Fruit fly (Drosophila melanogaster) whole organism, embryonic: ENCODE results near the gene Dnaaf4.
A peak's percentile ranks its signal among the peaks of the same experiment; 100 is the strongest.

ENCODE experiments used
- CG10274 ChIP-seq: fragments of 200-800 bp; sonication (Bioruptor generic); optimal IDR thresholded peaks from 3 replicates; lab custom pipeline; 2017; ENCODE audit warnings: missing biosample characterization, mild to moderate bottlenecking, missing genetic modification characterization
- CG10462 ChIP-seq: fragments of 200-800 bp; sonication (Bioruptor generic); optimal IDR thresholded peaks from 2 replicates; lab custom pipeline; 2016; ENCODE audit warnings: missing biosample characterization, missing genetic modification characterization
- CG10543 ChIP-seq: fragments of 200-800 bp; sonication (Bioruptor generic); optimal IDR thresholded peaks from 3 replicates; lab custom pipeline; 2017; ENCODE audit warnings: missing biosample characterization, mild to moderate bottlenecking, missing genetic modification characterization, moderate library complexity
- CG11456 ChIP-seq: fragments of 200-800 bp; sonication (Bioruptor generic); IDR thresholded peaks from 3 replicates; pipeline ENCODE4 v1.3.6; 2022; ENCODE audit warnings: missing biosample characterization, missing genetic modification characterization
- CG13424 ChIP-seq: fragments of 200-800 bp; sonication (Bioruptor generic); optimal IDR thresholded peaks from 2 replicates; lab custom pipeline; 2019; ENCODE audit warnings: missing biosample characterization, mild to moderate bottlenecking, missing genetic modification characterization, moderate library complexity
- CG14441 ChIP-seq: fragments of 200-800 bp; sonication (Bioruptor generic); IDR thresholded peaks from 2 replicates; pipeline ENCODE4 v1.3.6; 2022; ENCODE audit warnings: missing biosample characterization, missing genetic modification characterization
- CG15696 ChIP-seq: fragments of 200-800 bp; sonication (Bioruptor generic); optimal IDR thresholded peaks from 2 replicates; lab custom pipeline; 2019; ENCODE audit warnings: missing biosample characterization, mild to moderate bottlenecking, missing genetic modification characterization, moderate library complexity
- CG17802 ChIP-seq: fragments of 200-800 bp; sonication (Bioruptor generic); optimal IDR thresholded peaks from 2 replicates; lab custom pipeline; 2018; ENCODE audit warnings: missing biosample characterization, mild to moderate bottlenecking, missing genetic modification characterization, moderate library complexity
- CG18764 ChIP-seq: fragments of 200-800 bp; sonication (Bioruptor generic); optimal IDR thresholded peaks from 3 replicates; lab custom pipeline; 2016; ENCODE audit warnings: missing biosample characterization, missing genetic modification characterization
- CG2202 ChIP-seq: fragments of 200-800 bp; sonication (Bioruptor generic); optimal IDR thresholded peaks from 2 replicates; lab custom pipeline; 2018; ENCODE audit warnings: missing biosample characterization, mild to moderate bottlenecking, missing genetic modification characterization
- CG32532 ChIP-seq: fragments of 200-800 bp; sonication (Bioruptor generic); IDR thresholded peaks from 2 replicates; pipeline ENCODE4 v1.3.6; 2022; ENCODE audit warnings: missing biosample characterization, missing genetic modification characterization
- CG6254 ChIP-seq: fragments of 200-800 bp; sonication (Bioruptor generic); optimal IDR thresholded peaks from 3 replicates; lab custom pipeline; 2017; ENCODE audit warnings: mild to moderate bottlenecking, missing biosample characterization, missing genetic modification reagents, missing genetic modification characterization
- CG7556 ChIP-seq: fragments of 200-800 bp; sonication (Bioruptor generic); optimal IDR thresholded peaks from 2 replicates; lab custom pipeline; 2017; ENCODE audit warnings: missing biosample characterization, mild to moderate bottlenecking, missing genetic modification characterization
- CG8388 ChIP-seq: fragments of 200-800 bp; sonication (Bioruptor generic); optimal IDR thresholded peaks from 2 replicates; lab custom pipeline; 2019; ENCODE audit warnings: missing biosample characterization, mild to moderate bottlenecking, missing genetic modification characterization, moderate library complexity
- CG8765 ChIP-seq: fragments of 200-800 bp; sonication (Bioruptor generic); IDR thresholded peaks from 2 replicates; pipeline ENCODE4 v1.3.6; 2022; ENCODE audit warnings: missing biosample characterization, missing genetic modification characterization
- CG9437 ChIP-seq: fragments of 200-800 bp; sonication (Bioruptor generic); optimal IDR thresholded peaks from 2 replicates; lab custom pipeline; 2018; ENCODE audit warnings: missing biosample characterization, mild to moderate bottlenecking, missing genetic modification characterization
- CG9817 ChIP-seq: fragments of 200-800 bp; sonication (Bioruptor generic); optimal IDR thresholded peaks from 2 replicates; lab custom pipeline; 2018; ENCODE audit warnings: missing biosample characterization, mild to moderate bottlenecking, missing genetic modification characterization, moderate library complexity
- CG9932 ChIP-seq: fragments of 200-800 bp; sonication (Bioruptor generic); IDR thresholded peaks from 2 replicates; pipeline ENCODE4 v1.3.6; 2022; ENCODE audit warnings: missing biosample characterization, missing genetic modification characterization
- CkIIα-i1 ChIP-seq: fragments of 200-800 bp; sonication (Bioruptor generic); IDR thresholded peaks from 2 replicates; pipeline ENCODE4 v1.3.6; 2022; ENCODE audit warnings: missing biosample characterization, missing genetic modification characterization
- D19B ChIP-seq: fragments of 200-800 bp; sonication (Bioruptor generic); optimal IDR thresholded peaks from 2 replicates; lab custom pipeline; 2017; ENCODE audit warnings: missing biosample characterization, mild to moderate bottlenecking, missing genetic modification characterization
- Deaf1 ChIP-seq: fragments of 200-800 bp; optimal IDR thresholded peaks from 3 replicates; lab custom pipeline; 2019; ENCODE audit warnings: missing biosample characterization, mild to moderate bottlenecking, missing genetic modification characterization, moderate library complexity
- Ets65A ChIP-seq: fragments of 200-800 bp; sonication (Bioruptor generic); peaks from one replicate; lab custom pipeline; 2016; ENCODE audit warnings: missing biosample characterization, missing genetic modification characterization
- Fer1 ChIP-seq: fragments of 200-800 bp; sonication (Bioruptor generic); optimal IDR thresholded peaks from 2 replicates; lab custom pipeline; 2017; ENCODE audit warnings: missing biosample characterization, mild to moderate bottlenecking, missing genetic modification characterization
- Gug ChIP-seq: fragments of 200-800 bp; sonication (Bioruptor generic); IDR thresholded peaks from 4 replicates; pipeline ENCODE4 v1.3.6; 2022; ENCODE audit warnings: missing biosample characterization, missing genetic modification characterization
- Hr51 ChIP-seq, 2 experiments: fragments of 200-800 bp; sonication (Bioruptor generic); optimal IDR thresholded peaks; 2 replicates in 1 of 2; 3 replicates in 1 of 2; lab custom pipeline; 2016 to 2018; ENCODE audit warnings: missing biosample characterization in 2 of 2, missing genetic modification characterization in 2 of 2, mild to moderate bottlenecking in 1 of 2, moderate library complexity in 1 of 2
- Ptx1 ChIP-seq: fragments of 200-800 bp; sonication (Bioruptor generic); IDR thresholded peaks from 2 replicates; pipeline ENCODE4 v1.3.6; 2022; ENCODE audit warnings: missing biosample characterization, missing genetic modification characterization
- Sin3A ChIP-seq: fragments of >200 bp; optimal IDR thresholded peaks from 2 replicates; lab custom pipeline; 2018
- Sox102F ChIP-seq: fragments of 200-800 bp; sonication (Bioruptor generic); optimal IDR thresholded peaks from 2 replicates; lab custom pipeline; 2018; ENCODE audit warnings: missing biosample characterization, mild to moderate bottlenecking, missing genetic modification characterization, moderate library complexity
- Stat92E ChIP-seq, 3 experiments: fragments of >200 bp in 2 of 3; fragments of 200-800 bp in 1 of 3; sonication (Bioruptor generic) in 1 of 3; optimal IDR thresholded peaks; 2 replicates each; lab custom pipeline; 2017 to 2019; ENCODE audit warnings: missing biosample characterization in 3 of 3, missing genetic modification characterization in 3 of 3, mild to moderate bottlenecking in 1 of 3, moderate library complexity in 1 of 3
- Tbp ChIP-seq: fragments of >200 bp; optimal IDR thresholded peaks from 2 replicates; lab custom pipeline; 2018; ENCODE audit warnings: missing biosample characterization, missing genetic modification characterization
- al ChIP-seq: fragments of 200-800 bp; sonication (Bioruptor generic); IDR thresholded peaks from 2 replicates; pipeline ENCODE4 v1.3.6; 2022; ENCODE audit warnings: missing biosample characterization, missing genetic modification characterization
- bcd ChIP-seq: fragments of 200-800 bp; sonication (Bioruptor generic); optimal IDR thresholded peaks from 2 replicates; lab custom pipeline; 2017; ENCODE audit warnings: missing biosample characterization, mild to moderate bottlenecking, missing genetic modification characterization
- cas ChIP-seq: fragments of 200-800 bp; sonication (Bioruptor generic); IDR thresholded peaks from 2 replicates; pipeline ENCODE4 v1.3.6; 2022; ENCODE audit warnings: missing biosample characterization, missing genetic modification characterization
- caup ChIP-seq: fragments of 200-800 bp; sonication (Bioruptor generic); optimal IDR thresholded peaks from 3 replicates; lab custom pipeline; 2017; ENCODE audit warnings: missing biosample characterization, mild to moderate bottlenecking, missing genetic modification characterization, moderate library complexity; ENCODE audit not compliant: severe bottlenecking
- danr ChIP-seq: fragments of 200-800 bp; sonication (Bioruptor generic); IDR thresholded peaks from 2 replicates; pipeline ENCODE4 v1.3.6; 2022; ENCODE audit warnings: missing biosample characterization, missing genetic modification characterization
- dmrt99B ChIP-seq: fragments of 200-800 bp; sonication (Bioruptor generic); optimal IDR thresholded peaks from 2 replicates; lab custom pipeline; 2018; ENCODE audit warnings: missing biosample characterization, mild to moderate bottlenecking, missing genetic modification characterization, moderate library complexity
- dysf ChIP-seq: fragments of 200-800 bp; sonication (Bioruptor generic); IDR thresholded peaks from 3 replicates; pipeline ENCODE4 v1.3.6; 2022; ENCODE audit warnings: missing biosample characterization, missing genetic modification characterization
- gem ChIP-seq: fragments of 200-800 bp; sonication (Bioruptor generic); optimal IDR thresholded peaks from 2 replicates; lab custom pipeline; 2019; ENCODE audit warnings: missing biosample characterization, mild to moderate bottlenecking, missing genetic modification characterization, moderate library complexity
- grau ChIP-seq: fragments of 200-800 bp; optimal IDR thresholded peaks from 3 replicates; lab custom pipeline; 2019; ENCODE audit warnings: missing biosample characterization, mild to moderate bottlenecking, missing genetic modification characterization, moderate library complexity
- gsb ChIP-seq: fragments of 200-800 bp; sonication (Bioruptor generic); IDR thresholded peaks from 2 replicates; pipeline ENCODE4 v1.3.6; 2022; ENCODE audit warnings: missing biosample characterization, missing genetic modification characterization
- prd ChIP-seq, 3 experiments: fragments of >200 bp in 2 of 3; fragments of 200-800 bp in 1 of 3; sonication (Bioruptor generic) in 1 of 3; optimal IDR thresholded peaks in 2 of 3; IDR thresholded peaks in 1 of 3; 2 replicates in 2 of 3; 3 replicates in 1 of 3; pipeline versions ENCODE4 v1.3.6 to Lab custom; 2017 to 2022; ENCODE audit warnings: missing biosample characterization in 1 of 3, missing genetic modification characterization in 1 of 3
- pros ChIP-seq: fragments of 200-800 bp; sonication (Bioruptor generic); optimal IDR thresholded peaks from 3 replicates; lab custom pipeline; 2019; ENCODE audit warnings: missing biosample characterization, mild to moderate bottlenecking, missing genetic modification characterization, moderate library complexity
- pum ChIP-seq: fragments of 200-800 bp; sonication (Bioruptor generic); optimal IDR thresholded peaks from 2 replicates; lab custom pipeline; 2016; ENCODE audit warnings: missing biosample characterization, missing genetic modification characterization
- row ChIP-seq: fragments of 200-800 bp; sonication (Bioruptor generic); IDR thresholded peaks from 3 replicates; pipeline ENCODE4 v1.3.6; 2022; ENCODE audit warnings: missing biosample characterization, missing genetic modification characterization
- sens ChIP-seq: fragments of 200-800 bp; sonication (Bioruptor generic); peaks from one replicate; lab custom pipeline; 2016; ENCODE audit warnings: missing biosample characterization, missing genetic modification characterization
- shn ChIP-seq: fragments of 200-800 bp; sonication (Bioruptor generic); optimal IDR thresholded peaks from 3 replicates; lab custom pipeline; 2016; ENCODE audit warnings: missing biosample characterization, missing genetic modification characterization
- slbo ChIP-seq: fragments of 200-800 bp; sonication (Bioruptor generic); IDR thresholded peaks from 2 replicates; pipeline ENCODE4 v1.3.6; 2022; ENCODE audit warnings: missing biosample characterization, missing genetic modification characterization
- tgo ChIP-seq: fragments of 200-800 bp; sonication (Bioruptor generic); IDR thresholded peaks from 3 replicates; pipeline ENCODE4 v1.3.6; 2022; ENCODE audit warnings: missing biosample characterization, missing genetic modification characterization
- tup ChIP-seq: fragments of 200-800 bp; sonication (Bioruptor generic); optimal IDR thresholded peaks from 2 replicates; lab custom pipeline; 2016; ENCODE audit warnings: missing biosample characterization, mild to moderate bottlenecking, missing genetic modification characterization, moderate library complexity

The Dnaaf4 gene

dm6 chr2L:11170549-11170948 lies 49.0 kb upstream of the Dnaaf4 start (continued):
- no peak for TF ChIP-seq CG6254 (GFP tag; lab: Kevin White, UChicago)
- TF ChIP-seq CkIIα-i1 = no peak
- TF ChIP-seq CG18764 (GFP tag; lab: Kevin White, UChicago) = no peak
- no peak for TF ChIP-seq danr (GFP tag; lab: Robert Waterston, UW)
- no peak for TF ChIP-seq Sin3A
- no peak for TF ChIP-seq CG8765 (GFP tag; lab: Robert Waterston, UW)
- TF ChIP-seq cas = 0 out of 2 replicates have a peak, but pooled peaks have one; percentile 16
- TF ChIP-seq CG10462 = no peak
- no peak for TF ChIP-seq caup (GFP tag; lab: Kevin White, UChicago)
- no peak for TF ChIP-seq CG15696 (tag; lab: Kevin White, UChicago)
- TF ChIP-seq, all 482 proteins: peak for 6

- peak; percentile 58 for TF ChIP-seq row (GFP tag; lab: Robert Waterston, UW)
- TF ChIP-seq dmrt99B = peak; percentile 31
- TF ChIP-seq gem (tag; lab: Kevin White, UChicago) = peak; percentile 27
- TF ChIP-seq prd (optimal IDR thresholded peaks at IDR 0.05; lab: Kevin White, UChicago) = no peak
- TF ChIP-seq prd (GFP tag; IDR thresholded peaks at IDR 0.05; lab: Robert Waterston, UW) = peak; percentile 47; the same call in 2 of the 3 replicates
- no peak for TF ChIP-seq Tbp
- TF ChIP-seq CG11456 (GFP tag; lab: Robert Waterston, UW) = peak; percentile 30; the same call in 1 of the 3 replicates
- peak; percentile 35; the same call in 1 of the 4 replicates for TF ChIP-seq Gug (GFP tag; lab: Robert Waterston, UW)
- TF ChIP-seq pum (GFP tag; lab: Kevin White, UChicago) = no peak
- TF ChIP-seq CG14441 (GFP tag; lab: Robert Waterston, UW) = peak; percentile 48; the same call in 1 of the 2 replicates
- peak; percentile 6 for TF ChIP-seq bcd (GFP tag; lab: Kevin White, UChicago)
- peak; percentile 57 for TF ChIP-seq CG9932 (GFP tag; lab: Robert Waterston, UW)
- peak; percentile 27; the same call in 1 of the 2 replicates for TF ChIP-seq gsb (GFP tag; lab: Robert Waterston, UW)
- TF ChIP-seq tup = no peak
- no peak for TF ChIP-seq pros
- TF ChIP-seq CG9437 (GFP tag; lab: Kevin White, UChicago) = no peak
- TF ChIP-seq dysf (GFP tag; lab: Robert Waterston, UW) = peak; percentile 64; the same call in 1 of the 3 replicates
- TF ChIP-seq CG10274 (GFP tag; lab: Kevin White, UChicago) = no peak
- TF ChIP-seq CG2202 (tag; lab: Kevin White, UChicago) = no peak
- peak; percentile 38; the same call in 1 of the 2 replicates for TF ChIP-seq slbo (GFP tag; lab: Robert Waterston, UW)
- peak; percentile 0 for TF ChIP-seq CG10543 (GFP tag; lab: Kevin White, UChicago)
- TF ChIP-seq CG32532 (GFP tag; lab: Robert Waterston, UW) = peak; percentile 41; the same call in 1 of the 2 replicates
- peak; percentile 14 for TF ChIP-seq CG9817 (tag; lab: Kevin White, UChicago)
- TF ChIP-seq Fer1 = no peak
- no peak for TF ChIP-seq shn (GFP tag; lab: Kevin White, UChicago)
- peak; percentile 20; the same call in 1 of the 2 replicates for TF ChIP-seq Ptx1 (GFP tag; lab: Robert Waterston, UW)
- peak in 1 of 2 experiments; percentile 21 for TF ChIP-seq Hr51 (GFP tag; optimal IDR thresholded peaks at IDR 0.05; lab: Kevin White, UChicago)
- 0 out of 3 replicates have a peak, but pooled peaks have one; percentile 15 for TF ChIP-seq tgo
- TF ChIP-seq sens = peak; percentile 22
- TF ChIP-seq grau (tag; lab: Kevin White, UChicago) = peak; percentile 65
- TF ChIP-seq CG13424 = peak; percentile 24
- peak; percentile 29; the same call in 1 of the 2 replicates for TF ChIP-seq al (GFP tag; lab: Robert Waterston, UW)
- peak; percentile 51 for TF ChIP-seq CG8388 (GFP tag; lab: Kevin White, UChicago)
- no peak for TF ChIP-seq D19B (GFP tag; lab: Kevin White, UChicago)
- peak; percentile 11 for TF ChIP-seq Deaf1 (tag; lab: Kevin White, UChicago)
- peak; percentile 3 for TF ChIP-seq CG7556 (GFP tag; lab: Kevin White, UChicago)
- no peak for TF ChIP-seq Stat92E (GFP tag; optimal IDR thresholded peaks at IDR 0.05; lab: Kevin White, UChicago)
- TF ChIP-seq Ets65A = peak; percentile 18
- peak; percentile 3 for TF ChIP-seq Sox102F (GFP tag; lab: Kevin White, UChicago)
- TF ChIP-seq CG17802 (tag; lab: Kevin White, UChicago) = no peak
Measured at dm6 chr2L:11169904-11170303, 48.4 kb upstream of the Dnaaf4 start.
